Fruit fly (Drosophila melanogaster): ENCODE measurements around the gene CG6321.

CG6321 gene

dm6 chr3L:11091943-11092609 lies 31.1 kb upstream of the CG6321 start:
- TF ChIP-seq Dfd (GFP tag; optimal IDR thresholded peaks at IDR 0.05), result no peak
- TF ChIP-seq fru (GFP tag; optimal IDR thresholded peaks at IDR 0.05), result peak; percentile 73
- peak; percentile 39 for TF ChIP-seq Dif (GFP tag; optimal IDR thresholded peaks at IDR 0.05; ENCODE audit: partially characterized antibody)
- TF ChIP-seq Rel (GFP tag; optimal IDR thresholded peaks at IDR 0.05), result no peak
- TF ChIP-seq Rel (tag; optimal IDR thresholded peaks at IDR 0.05), result peak; percentile 57
- peak; percentile 68 for TF ChIP-seq brk (GFP tag; optimal IDR thresholded peaks at IDR 0.05)
- TF ChIP-seq br (GFP tag; optimal IDR thresholded peaks at IDR 0.05), result peak; percentile 78
- TF ChIP-seq foxo (GFP tag; optimal IDR thresholded peaks at IDR 0.05), result peak in 1 of 2 experiments; percentile 88
- no peak for TF ChIP-seq Myc (optimal IDR thresholded peaks at IDR 0.05)
- TF ChIP-seq woc (GFP tag; optimal IDR thresholded peaks at IDR 0.05), result peak; percentile 64
- peak; percentile 44 for TF ChIP-seq HLH106 (tag; optimal IDR thresholded peaks at IDR 0.05)
- TF ChIP-seq Mio (GFP tag; optimal IDR thresholded peaks at IDR 0.05), result no peak
- TF ChIP-seq Jra (GFP tag; optimal IDR thresholded peaks at IDR 0.05), result peak; percentile 78
- peak; percentile 43 for TF ChIP-seq Sp1 (GFP tag; optimal IDR thresholded peaks at IDR 0.05)
- TF ChIP-seq CG9705 (GFP tag; optimal IDR thresholded peaks at IDR 0.05), result peak; percentile 31
- no peak for TF ChIP-seq pan (optimal IDR thresholded peaks at IDR 0.05)
- peak; percentile 66 for TF ChIP-seq jim (GFP tag; optimal IDR thresholded peaks at IDR 0.05)
- TF ChIP-seq Hnf4 (GFP tag; optimal IDR thresholded peaks at IDR 0.05), result peak; percentile 86
- TF ChIP-seq Vsx2 (GFP tag; optimal IDR thresholded peaks at IDR 0.05; ENCODE audit: partially characterized antibody), result no peak
- no peak for TF ChIP-seq sage (GFP tag; optimal IDR thresholded peaks at IDR 0.05)
- no peak for TF ChIP-seq dsf (GFP tag; optimal IDR thresholded peaks at IDR 0.05; ENCODE audit: borderline replicate concordance)
- TF ChIP-seq GATAd (GFP tag; optimal IDR thresholded peaks at IDR 0.05), result no peak
- TF ChIP-seq h (GFP tag; optimal IDR thresholded peaks at IDR 0.05), result peak; percentile 89
- TF ChIP-seq psq (GFP tag; optimal IDR thresholded peaks at IDR 0.05), result peak; percentile 95
- TF ChIP-seq CG32264 (GFP tag; optimal IDR thresholded peaks at IDR 0.05), result peak; percentile 58
- TF ChIP-seq OdsH (GFP tag; optimal IDR thresholded peaks at IDR 0.05), result peak; percentile 74
- TF ChIP-seq ey (GFP tag; optimal IDR thresholded peaks at IDR 0.05), result peak; percentile 61
- no peak for TF ChIP-seq CrebA (GFP tag; optimal IDR thresholded peaks at IDR 0.05; ENCODE audit: borderline replicate concordance)
- TF ChIP-seq lola (GFP tag; optimal IDR thresholded peaks at IDR 0.05), result no peak
- no peak for TF ChIP-seq N (GFP tag; optimal IDR thresholded peaks at IDR 0.05)
- no peak for TF ChIP-seq Abd-B (GFP tag; optimal IDR thresholded peaks at IDR 0.05)
- TF ChIP-seq usp (GFP tag; optimal IDR thresholded peaks at IDR 0.05), result no peak
- TF ChIP-seq dl (GFP tag; optimal IDR thresholded peaks at IDR 0.05; ENCODE audit: insufficient read depth in 1 of 2, partially characterized antibody in 2 of 2), result no peak
- peak; percentile 3 for TF ChIP-seq dmrt93B (GFP tag; optimal IDR thresholded peaks at IDR 0.05)
- TF ChIP-seq tai (GFP tag; optimal IDR thresholded peaks at IDR 0.05), result peak; percentile 85
- TF ChIP-seq Hr83 (GFP tag; optimal IDR thresholded peaks at IDR 0.05; ENCODE audit: poor library complexity, severe bottlenecking), result peak; percentile 83
- TF ChIP-seq rgr (GFP tag; optimal IDR thresholded peaks at IDR 0.05), result peak; percentile 90
- TF ChIP-seq Hr78 (GFP tag; optimal IDR thresholded peaks at IDR 0.05), result no peak
- peak; percentile 14 for TF ChIP-seq sv (GFP tag; optimal IDR thresholded peaks at IDR 0.05)

DNA sequence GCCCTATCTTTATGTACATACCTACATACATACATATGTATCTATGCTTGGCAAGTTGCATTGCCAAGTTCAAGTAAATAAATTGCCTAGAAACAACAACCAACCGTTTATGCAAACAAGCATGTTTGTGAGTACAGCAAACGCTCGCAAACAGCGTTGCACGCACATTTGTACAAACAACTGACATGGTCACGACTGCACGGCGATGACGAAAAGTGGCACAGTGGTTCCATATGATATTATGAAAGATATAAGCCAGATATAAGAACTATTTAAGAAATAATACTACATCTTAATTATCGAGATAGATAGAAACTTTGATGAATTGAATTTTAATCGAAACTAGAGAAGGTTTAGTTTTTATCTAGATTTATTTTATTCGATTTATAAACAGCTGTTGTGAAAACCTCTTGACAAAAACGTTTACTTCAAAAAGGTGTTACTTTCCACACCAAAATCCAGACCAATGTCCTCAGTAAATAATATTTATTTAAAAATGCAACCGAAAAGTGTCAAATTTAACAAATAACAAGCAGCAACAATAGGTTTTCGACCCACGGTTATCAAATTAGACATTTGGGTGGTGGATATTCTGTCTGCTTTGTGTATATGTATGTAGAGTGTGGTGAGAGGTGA lies 28.9 kb upstream of the CG6321 start:
- TF ChIP-seq Dfd (GFP tag; optimal IDR thresholded peaks at IDR 0.05) (no peak), CG9705 (GFP tag; optimal IDR thresholded peaks at IDR 0.05) (no peak), N (GFP tag; optimal IDR thresholded peaks at IDR 0.05) (no peak), Abd-B (GFP tag; optimal IDR thresholded peaks at IDR 0.05) (no peak), Dif (GFP tag; optimal IDR thresholded peaks at IDR 0.05; ENCODE audit: partially characterized antibody) (no peak), HLH106 (tag; optimal IDR thresholded peaks at IDR 0.05) (peak; percentile 54), fru (GFP tag; optimal IDR thresholded peaks at IDR 0.05) (peak; percentile 72), Hnf4 (GFP tag; optimal IDR thresholded peaks at IDR 0.05) (peak; percentile 47), foxo (GFP tag; optimal IDR thresholded peaks at IDR 0.05) (peak in 1 of 2 experiments; percentile 84), sv (GFP tag; optimal IDR thresholded peaks at IDR 0.05) (peak; percentile 90), jim (GFP tag; optimal IDR thresholded peaks at IDR 0.05) (peak; percentile 55), rgr (GFP tag; optimal IDR thresholded peaks at IDR 0.05) (peak; percentile 74), CG32264 (GFP tag; optimal IDR thresholded peaks at IDR 0.05) (peak; percentile 13), psq (GFP tag; optimal IDR thresholded peaks at IDR 0.05) (peak; percentile 79), Myc (optimal IDR thresholded peaks at IDR 0.05) (no peak), tai (GFP tag; optimal IDR thresholded peaks at IDR 0.05) (peak; percentile 78), Mio (GFP tag; optimal IDR thresholded peaks at IDR 0.05) (no peak), woc (GFP tag; optimal IDR thresholded peaks at IDR 0.05) (peak; percentile 68), ey (GFP tag; optimal IDR thresholded peaks at IDR 0.05) (peak; percentile 74), dmrt93B (GFP tag; optimal IDR thresholded peaks at IDR 0.05) (peak; percentile 6), Sp1 (GFP tag; optimal IDR thresholded peaks at IDR 0.05) (peak; percentile 76), Jra (GFP tag; optimal IDR thresholded peaks at IDR 0.05) (peak; percentile 8), pan (optimal IDR thresholded peaks at IDR 0.05) (no peak), br (GFP tag; optimal IDR thresholded peaks at IDR 0.05) (peak; percentile 70), Vsx2 (GFP tag; optimal IDR thresholded peaks at IDR 0.05; ENCODE audit: partially characterized antibody) (no peak), sage (GFP tag; optimal IDR thresholded peaks at IDR 0.05) (peak; percentile 42), dsf (GFP tag; optimal IDR thresholded peaks at IDR 0.05; ENCODE audit: borderline replicate concordance) (no peak), dl (GFP tag; optimal IDR thresholded peaks at IDR 0.05; ENCODE audit: insufficient read depth in 1 of 2, partially characterized antibody in 2 of 2) (no peak), brk (GFP tag; optimal IDR thresholded peaks at IDR 0.05) (peak; percentile 40), Hr78 (GFP tag; optimal IDR thresholded peaks at IDR 0.05) (no peak), h (GFP tag; optimal IDR thresholded peaks at IDR 0.05) (peak; percentile 81), Hr83 (GFP tag; optimal IDR thresholded peaks at IDR 0.05; ENCODE audit: poor library complexity, severe bottlenecking) (peak; percentile 96), GATAd (GFP tag; optimal IDR thresholded peaks at IDR 0.05) (peak; percentile 25), Rel (GFP tag; optimal IDR thresholded peaks at IDR 0.05) (no peak), Rel (tag; optimal IDR thresholded peaks at IDR 0.05) (no peak), usp (GFP tag; optimal IDR thresholded peaks at IDR 0.05) (no peak), OdsH (GFP tag; optimal IDR thresholded peaks at IDR 0.05) (peak; percentile 80), lola (GFP tag; optimal IDR thresholded peaks at IDR 0.05) (no peak), CrebA (GFP tag; optimal IDR thresholded peaks at IDR 0.05; ENCODE audit: borderline replicate concordance) (no peak)
